Worm (Caenorhabditis elegans) whole organism, young adult: ENCODE data around the gene grl-21.

Experiments used
- C06A6.2 ChIP-seq: fragments of 200-800 bp; sonication (Bioruptor generic); conservative IDR thresholded peaks from 2 replicates; pipeline ENCODE4 v1.3.6; 2022; ENCODE audit warnings: missing genetic modification characterization, missing compliant biosample characterization
- ama-1 ChIP-seq, 3 experiments: fragments of 150-350 bp in 1 of 3; sonication (generic microtip) in 2 of 3; optimal IDR thresholded peaks; 2 replicates each; lab custom pipeline; 2014 to 2018; ENCODE audit warnings: missing biosample characterization in 2 of 3, missing genetic modification characterization in 2 of 3, missing genetic modification reagents in 2 of 3
- cebp-1 ChIP-seq, 2 experiments: fragments of 200-800 bp in 1 of 2; sonication (Bioruptor generic) in 1 of 2; sonication (generic microtip) in 1 of 2; IDR thresholded peaks in 1 of 2; optimal IDR thresholded peaks in 1 of 2; 2 replicates each; pipeline versions ENCODE4 v1.3.6 to Lab custom; 2017 to 2022; ENCODE audit warnings: missing compliant biosample characterization in 2 of 2, missing genetic modification characterization in 2 of 2, mild to moderate bottlenecking in 1 of 2, missing genetic modification reagents in 1 of 2, moderate library complexity in 1 of 2
- ets-4 ChIP-seq: fragments of 200-800 bp; sonication (Bioruptor generic); optimal IDR thresholded peaks from 2 replicates; lab custom pipeline; 2018; ENCODE audit warnings: mild to moderate bottlenecking, missing genetic modification characterization, missing compliant biosample characterization
- lin-54 ChIP-seq: fragments of 200-800 bp; sonication (Bioruptor generic); optimal IDR thresholded peaks from 2 replicates; lab custom pipeline; 2018; ENCODE audit warnings: mild to moderate bottlenecking, missing genetic modification characterization, missing compliant biosample characterization

DNA sequence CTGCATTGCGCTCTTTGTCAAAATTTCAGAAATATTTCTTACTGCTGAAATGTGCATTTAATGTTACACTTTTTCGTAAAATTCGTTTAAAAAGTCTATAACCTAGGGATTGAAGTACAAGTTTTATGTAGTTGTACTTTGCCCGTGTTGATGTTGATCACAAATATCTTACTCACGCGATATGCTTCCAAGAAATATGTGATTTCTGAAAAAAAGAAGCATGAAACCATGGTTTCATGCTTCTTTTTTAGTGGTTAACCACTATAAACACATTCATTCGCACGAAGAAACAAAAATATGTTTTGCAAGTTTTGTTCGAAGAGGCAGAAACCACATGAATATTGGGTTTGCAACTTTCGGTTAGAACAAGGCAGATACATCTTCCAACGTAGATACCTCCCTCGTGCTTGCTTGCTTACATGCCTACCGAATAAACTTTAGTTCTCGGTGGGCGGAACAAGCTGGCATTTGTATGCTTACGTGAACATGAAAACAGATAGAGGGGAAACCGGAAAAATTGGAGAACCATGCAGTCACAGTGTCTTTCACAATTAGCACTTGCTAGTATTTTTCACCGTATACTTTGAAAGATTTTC, 48.2 kb upstream of the grl-21 start, which contains the start of gene R102.3:
- no peak for TF ChIP-seq ama-1 (optimal IDR thresholded peaks at IDR 0.05; lab: Kevin White, UChicago)
- TF ChIP-seq ama-1 (GFP tag; optimal IDR thresholded peaks at IDR 0.05; lab: Kevin White, UChicago) = no peak
- TF ChIP-seq lin-54 (GFP tag; lab: Kevin White, UChicago) = no peak
- TF ChIP-seq C06A6.2 (GFP tag; lab: Robert Waterston, UW) = no peak
- no peak for TF ChIP-seq ets-4
- no peak for TF ChIP-seq cebp-1 (GFP tag; IDR thresholded peaks at IDR 0.05; lab: Robert Waterston, UW)
- no peak for TF ChIP-seq cebp-1 (tag; optimal IDR thresholded peaks at IDR 0.05; lab: Kevin White, UChicago)
